Fruit fly (Drosophila melanogaster) whole organism, wandering third instar larva: ENCODE measurements around the gene osa.

Source experiments
- Abd-B ChIP-seq: fragments of >200 bp; optimal IDR thresholded peaks from 2 replicates; lab custom pipeline; 2017; ENCODE audit warnings: missing biosample characterization, missing genetic modification characterization
- CG32264 ChIP-seq: fragments of 200-800 bp; sonication (Bioruptor generic); optimal IDR thresholded peaks from 2 replicates; lab custom pipeline; 2016; ENCODE audit warnings: missing biosample characterization, missing genetic modification characterization
- CG9705 ChIP-seq: fragments of 200-800 bp; sonication (Bioruptor generic); optimal IDR thresholded peaks from 2 replicates; lab custom pipeline; 2018; ENCODE audit warnings: missing biosample characterization, mild to moderate bottlenecking, missing genetic modification characterization
- CrebA ChIP-seq: fragments of 200-800 bp; sonication (Bioruptor generic); optimal IDR thresholded peaks from 2 replicates; lab custom pipeline; 2016; ENCODE audit warnings: missing biosample characterization, mild to moderate bottlenecking, missing genetic modification characterization, borderline replicate concordance
- Dfd ChIP-seq: fragments of >200 bp; optimal IDR thresholded peaks from 2 replicates; lab custom pipeline; 2017; ENCODE audit warnings: missing biosample characterization, missing genetic modification characterization
- Dif ChIP-seq: fragments of 200-275, 200-300 bp; sonication (Bioruptor generic); optimal IDR thresholded peaks from 2 replicates; lab custom pipeline; 2018; ENCODE audit warnings: missing biosample characterization, missing genetic modification characterization; ENCODE audit not compliant: partially characterized antibody
- GATAd ChIP-seq: sonication (Bioruptor generic); optimal IDR thresholded peaks from 2 replicates; lab custom pipeline; 2016; ENCODE audit warnings: missing biosample characterization, missing genetic modification characterization
- HLH106 ChIP-seq: fragments of 200-800 bp; optimal IDR thresholded peaks from 3 replicates; lab custom pipeline; 2019; ENCODE audit warnings: missing biosample characterization, mild to moderate bottlenecking, missing genetic modification characterization, moderate library complexity
- Hnf4 ChIP-seq: fragments of 200-800 bp; sonication (Bioruptor generic); optimal IDR thresholded peaks from 2 replicates; lab custom pipeline; 2016; ENCODE audit warnings: missing biosample characterization, mild to moderate bottlenecking, missing genetic modification characterization
- Hr83 ChIP-seq: fragments of 200-300 bp; sonication (Bioruptor generic); optimal IDR thresholded peaks from 2 replicates; lab custom pipeline; 2016; ENCODE audit warnings: missing biosample characterization, mild to moderate bottlenecking, missing genetic modification characterization, moderate library complexity; ENCODE audit not compliant: poor library complexity, severe bottlenecking
- Jra ChIP-seq: sonication (Bioruptor generic); optimal IDR thresholded peaks from 2 replicates; lab custom pipeline; 2016; ENCODE audit warnings: missing biosample characterization, missing genetic modification characterization
- Mio ChIP-seq: sonication (Bioruptor generic); optimal IDR thresholded peaks from 2 replicates; lab custom pipeline; 2016; ENCODE audit warnings: missing biosample characterization, missing genetic modification characterization
- Myc ChIP-seq: fragments of >200 bp; optimal IDR thresholded peaks from 2 replicates; lab custom pipeline; 2017
- N ChIP-seq: fragments of >200 bp; optimal IDR thresholded peaks from 2 replicates; lab custom pipeline; 2018; ENCODE audit warnings: missing biosample characterization, missing external identifiers, missing genetic modification characterization
- OdsH ChIP-seq: fragments of 200-800 bp; sonication (Bioruptor generic); optimal IDR thresholded peaks from 2 replicates; lab custom pipeline; 2016; ENCODE audit warnings: missing biosample characterization, mild to moderate bottlenecking, missing genetic modification characterization
- Rel ChIP-seq, 2 experiments: fragments of 200-800 bp; sonication (Bioruptor generic) in 1 of 2; optimal IDR thresholded peaks; 2 replicates in 1 of 2; 3 replicates in 1 of 2; lab custom pipeline; 2016 to 2019; ENCODE audit warnings: mild to moderate bottlenecking in 2 of 2, missing biosample characterization in 2 of 2, missing genetic modification characterization in 2 of 2, moderate library complexity in 1 of 2
- Sp1 ChIP-seq: fragments of 200-800 bp; sonication (Bioruptor generic); optimal IDR thresholded peaks from 3 replicates; lab custom pipeline; 2019; ENCODE audit warnings: missing biosample characterization, mild to moderate bottlenecking, missing genetic modification characterization, moderate library complexity
- Vsx2 ChIP-seq: fragments of 200-300, 225-300 bp; sonication (Bioruptor generic); optimal IDR thresholded peaks from 2 replicates; lab custom pipeline; 2018; ENCODE audit warnings: missing biosample characterization, missing genetic modification characterization; ENCODE audit not compliant: partially characterized antibody
- br ChIP-seq: fragments of 200-800 bp; sonication (Bioruptor generic); optimal IDR thresholded peaks from 2 replicates; lab custom pipeline; 2016; ENCODE audit warnings: missing biosample characterization, missing genetic modification characterization
- brk ChIP-seq: fragments of 200-800 bp; sonication (Bioruptor generic); optimal IDR thresholded peaks from 2 replicates; lab custom pipeline; 2016; ENCODE audit warnings: missing biosample characterization, mild to moderate bottlenecking, missing genetic modification characterization
- dl ChIP-seq, 2 experiments: fragments of 175-275, 200-275 bp in 1 of 2; fragments of 200-275 bp in 1 of 2; sonication (Bioruptor generic); optimal IDR thresholded peaks; lab custom pipeline; 2018; ENCODE audit warnings: mild to moderate bottlenecking in 2 of 2, missing biosample characterization in 2 of 2, missing genetic modification characterization in 2 of 2, moderate library complexity in 2 of 2; ENCODE audit not compliant: partially characterized antibody in 2 of 2, insufficient read depth in 1 of 2
- dmrt93B ChIP-seq: fragments of 200-800 bp; sonication (Bioruptor generic); optimal IDR thresholded peaks from 2 replicates; lab custom pipeline; 2018; ENCODE audit warnings: missing biosample characterization, mild to moderate bottlenecking, missing genetic modification characterization
- dsf ChIP-seq: sonication (Bioruptor generic); optimal IDR thresholded peaks from 2 replicates; lab custom pipeline; 2016; ENCODE audit warnings: missing biosample characterization, missing genetic modification characterization, borderline replicate concordance
- foxo ChIP-seq, 2 experiments: fragments of 200-800 bp; sonication (Bioruptor generic); optimal IDR thresholded peaks; 2 replicates in 1 of 2; 3 replicates in 1 of 2; lab custom pipeline; 2016 to 2017; ENCODE audit warnings: missing biosample characterization in 2 of 2, missing genetic modification characterization in 2 of 2
- fru ChIP-seq: fragments of 200-800 bp; sonication (Bioruptor generic); optimal IDR thresholded peaks from 3 replicates; lab custom pipeline; 2016; ENCODE audit warnings: missing biosample characterization, mild to moderate bottlenecking, missing genetic modification characterization
- h ChIP-seq: fragments of 200-800 bp; sonication (Bioruptor generic); optimal IDR thresholded peaks from 3 replicates; lab custom pipeline; 2016; ENCODE audit warnings: missing biosample characterization, mild to moderate bottlenecking, missing genetic modification characterization
- jim ChIP-seq: fragments of 175-275, 200-325 bp; sonication (Bioruptor generic); optimal IDR thresholded peaks from 2 replicates; lab custom pipeline; 2016; ENCODE audit warnings: missing biosample characterization, mild to moderate bottlenecking, missing genetic modification characterization
- lola ChIP-seq: fragments of >200 bp; optimal IDR thresholded peaks from 2 replicates; lab custom pipeline; 2017; ENCODE audit warnings: missing biosample characterization, missing genetic modification characterization
- pan ChIP-seq: fragments of >200 bp; optimal IDR thresholded peaks from 2 replicates; lab custom pipeline; 2017
- psq ChIP-seq: fragments of 200-800 bp; sonication (Bioruptor generic); optimal IDR thresholded peaks from 3 replicates; lab custom pipeline; 2017; ENCODE audit warnings: missing biosample characterization, mild to moderate bottlenecking, missing genetic modification characterization, moderate library complexity
- rgr ChIP-seq: fragments of 200-800 bp; sonication (Bioruptor generic); optimal IDR thresholded peaks from 3 replicates; lab custom pipeline; 2016; ENCODE audit warnings: missing biosample characterization, mild to moderate bottlenecking, missing genetic modification characterization
- sage ChIP-seq: fragments of 200-800 bp; sonication (Bioruptor generic); optimal IDR thresholded peaks from 2 replicates; lab custom pipeline; 2016; ENCODE audit warnings: missing biosample characterization, mild to moderate bottlenecking, missing genetic modification characterization
- sv ChIP-seq: fragments of 200-800 bp; sonication (Bioruptor generic); optimal IDR thresholded peaks from 3 replicates; lab custom pipeline; 2016; ENCODE audit warnings: missing biosample characterization, missing genetic modification characterization
- tai ChIP-seq: sonication (Bioruptor generic); optimal IDR thresholded peaks from 2 replicates; lab custom pipeline; 2016; ENCODE audit warnings: missing biosample characterization, missing genetic modification characterization
- usp ChIP-seq: fragments of >200 bp; optimal IDR thresholded peaks from 2 replicates; lab custom pipeline; 2017; ENCODE audit warnings: missing biosample characterization, missing genetic modification characterization
- woc ChIP-seq: sonication (Bioruptor generic); optimal IDR thresholded peaks from 2 replicates; lab custom pipeline; 2016; ENCODE audit warnings: missing biosample characterization, mild to moderate bottlenecking, missing genetic modification characterization

osa gene

DNA sequence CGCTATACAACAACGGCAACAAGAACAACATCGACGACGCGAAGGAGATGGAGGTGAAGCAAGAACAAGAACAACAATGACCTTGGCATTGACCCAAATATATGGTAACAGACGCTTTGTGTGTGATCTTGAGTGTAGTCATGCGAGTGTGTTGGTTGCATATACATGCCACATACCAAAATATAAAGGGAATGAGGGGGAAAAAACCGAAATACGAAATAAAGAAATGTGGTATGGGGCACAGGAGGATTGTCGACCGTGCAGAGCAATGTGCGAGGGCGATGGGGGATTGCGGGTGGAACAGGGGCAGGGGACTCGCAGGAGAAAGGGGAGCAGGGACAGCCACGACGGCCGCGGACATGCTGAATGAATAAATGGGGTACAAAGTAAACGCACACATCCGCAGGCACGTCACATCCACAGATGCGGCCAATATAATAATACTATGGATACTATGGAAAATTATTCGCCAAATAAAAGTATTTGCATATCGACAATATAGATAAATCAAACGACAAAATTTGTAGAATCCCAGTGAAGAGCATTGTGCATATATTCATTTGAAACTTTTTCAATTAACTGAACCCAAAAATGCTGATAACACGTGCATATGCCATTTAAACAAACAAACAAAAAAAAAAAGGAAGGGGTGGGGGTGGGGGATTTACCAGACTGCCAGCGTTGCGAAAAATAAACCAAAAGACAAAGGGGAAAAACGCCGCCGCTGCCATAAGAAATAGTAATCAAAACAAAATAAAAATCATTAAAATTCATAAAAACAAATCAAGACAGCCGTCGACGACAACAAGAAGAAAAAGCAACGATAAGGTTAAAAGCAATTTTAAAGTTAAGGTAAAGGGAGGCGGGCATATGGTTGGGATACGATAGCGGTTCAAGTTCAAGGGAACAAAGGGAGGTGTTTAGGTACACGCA is 12.0 kb downstream of the osa start (continued):
- TF ChIP-seq foxo (GFP tag; optimal IDR thresholded peaks at IDR 0.05; lab: Kevin White, UChicago): peak in 1 of 2 experiments; percentile 17
- no peak for TF ChIP-seq br (GFP tag; lab: Kevin White, UChicago)
- TF ChIP-seq sage (GFP tag; lab: Kevin White, UChicago): no peak
- TF ChIP-seq Dfd (GFP tag; lab: Kevin White, UChicago): no peak
- TF ChIP-seq Mio (GFP tag; lab: Kevin White, UChicago): no peak
- TF ChIP-seq psq (GFP tag; lab: Kevin White, UChicago): peak; percentile 87
- TF ChIP-seq h (GFP tag; lab: Kevin White, UChicago): peak; percentile 52

DNA sequence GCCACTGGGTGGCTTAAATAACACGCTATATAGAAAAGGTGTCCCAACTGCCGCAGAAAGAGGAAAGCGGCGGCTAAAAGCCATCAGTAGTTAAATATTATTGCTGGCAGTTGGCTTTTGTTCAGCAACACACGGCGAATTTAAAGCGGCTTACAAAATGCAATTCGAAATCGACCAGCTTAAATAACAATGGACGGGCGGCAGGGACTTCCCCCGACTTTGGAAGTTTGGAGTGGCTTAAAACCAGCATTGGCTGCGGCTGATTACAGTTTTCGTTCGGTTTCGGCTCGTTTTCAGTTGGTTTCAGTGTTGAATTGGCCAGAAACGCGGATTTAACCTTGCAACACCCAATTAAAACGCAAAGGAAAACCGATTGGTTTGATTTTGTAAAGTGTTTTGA is 13.0 kb downstream of the osa start:
- TF ChIP-seq Rel (GFP tag; optimal IDR thresholded peaks at IDR 0.05; lab: Kevin White, UChicago) (no peak), Rel (tag; optimal IDR thresholded peaks at IDR 0.05; lab: Kevin White, UChicago) (peak; percentile 93), foxo (GFP tag; optimal IDR thresholded peaks at IDR 0.05; lab: Kevin White, UChicago) (no peak), Abd-B (GFP tag; lab: Kevin White, UChicago) (no peak), Jra (no peak), Myc (no peak), CG9705 (GFP tag; lab: Kevin White, UChicago) (no peak)

DNA sequence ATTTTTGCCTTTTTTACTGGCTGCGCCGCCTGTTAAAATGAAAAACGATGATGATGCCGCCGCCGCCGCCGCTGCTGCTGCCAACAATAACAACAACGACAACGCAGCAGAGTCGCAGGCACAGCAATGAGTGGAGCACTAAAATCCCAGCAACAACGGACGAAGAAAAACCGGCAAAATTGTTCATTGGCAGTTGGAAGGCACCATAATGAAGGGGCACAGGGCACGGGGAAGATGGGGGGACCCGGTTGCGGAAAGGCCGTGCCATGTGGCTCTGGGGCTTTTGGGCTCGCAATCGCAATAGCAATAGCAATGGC is 13.7 kb downstream of the osa start:
- TF ChIP-seq rgr (GFP tag; lab: Kevin White, UChicago) (no peak), Vsx2 (GFP tag; lab: Kevin White, UChicago) (no peak), brk (no peak), fru (peak; percentile 54), Rel (GFP tag; optimal IDR thresholded peaks at IDR 0.05; lab: Kevin White, UChicago) (no peak), Rel (tag; optimal IDR thresholded peaks at IDR 0.05; lab: Kevin White, UChicago) (peak; percentile 41), dl (GFP tag; optimal IDR thresholded peaks at IDR 0.05; lab: Kevin White, UChicago; ENCODE audit: insufficient read depth in 1 of 2, partially characterized antibody in 2 of 2) (peak in 1 of 2 experiments; percentile 14)

DNA sequence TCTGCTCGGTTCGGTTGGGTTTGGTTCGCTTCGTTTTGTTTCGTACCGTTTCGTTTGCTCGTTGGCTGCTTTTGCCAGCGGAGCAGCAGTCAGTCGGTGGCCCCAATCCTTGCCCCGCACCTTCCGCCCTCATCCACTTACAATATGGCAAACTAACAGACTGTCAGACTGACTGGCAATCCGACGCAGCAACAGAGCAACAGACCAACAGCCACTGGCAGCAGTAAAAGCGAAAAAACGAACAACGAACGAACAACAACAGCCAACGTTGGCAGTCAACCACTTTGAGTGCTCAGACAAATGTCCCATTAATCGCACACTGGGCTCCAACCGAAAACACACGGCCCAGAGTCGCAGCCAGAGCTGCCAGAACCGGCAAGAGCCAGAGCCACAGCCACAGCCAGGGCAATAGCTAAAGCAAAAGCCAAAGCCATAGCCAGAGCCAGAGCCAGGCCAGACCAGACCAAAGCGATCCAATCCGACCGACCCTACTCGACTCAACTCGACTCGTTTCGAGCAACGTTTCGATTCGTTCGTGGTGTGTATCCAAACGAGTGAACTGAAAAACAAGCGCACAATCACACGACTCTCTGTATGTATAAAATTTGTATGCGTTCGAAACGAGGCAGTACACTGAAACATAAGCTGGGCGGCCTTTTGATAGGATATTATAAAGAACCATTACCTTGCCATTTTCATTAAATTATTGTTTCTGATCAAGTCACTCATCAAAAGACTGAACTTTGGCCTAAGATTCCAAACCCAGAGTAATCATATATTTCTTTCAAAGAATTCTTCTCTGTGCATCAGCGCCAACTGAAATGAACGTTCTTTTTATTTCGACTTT is 14.2 kb downstream of the osa start:
- TF ChIP-seq Myc (no peak), Dfd (GFP tag; lab: Kevin White, UChicago) (peak; percentile 95), fru (peak; percentile 100), br (GFP tag; lab: Kevin White, UChicago) (peak; percentile 100), HLH106 (tag; lab: Kevin White, UChicago) (peak; percentile 99), lola (GFP tag; lab: Kevin White, UChicago) (no peak), h (GFP tag; lab: Kevin White, UChicago) (peak; percentile 100), pan (lab: Kevin White, UChicago) (no peak), N (GFP tag; lab: Kevin White, UChicago) (no peak), CG32264 (GFP tag; lab: Kevin White, UChicago) (peak; percentile 100), tai (peak; percentile 99), Sp1 (GFP tag; lab: Kevin White, UChicago) (peak; percentile 100), sv (GFP tag; lab: Kevin White, UChicago) (peak; percentile 99), Dif (GFP tag; lab: Kevin White, UChicago) (peak; percentile 9), Vsx2 (GFP tag; lab: Kevin White, UChicago) (no peak), brk (peak; percentile 99), dl (GFP tag; optimal IDR thresholded peaks at IDR 0.05; lab: Kevin White, UChicago; ENCODE audit: insufficient read depth in 1 of 2, partially characterized antibody in 2 of 2) (no peak), CG9705 (GFP tag; lab: Kevin White, UChicago) (peak; percentile 96), usp (GFP tag; lab: Kevin White, UChicago) (peak; percentile 38), dmrt93B (peak; percentile 99), Mio (GFP tag; lab: Kevin White, UChicago) (peak; percentile 96), Hnf4 (GFP tag; lab: Kevin White, UChicago) (peak; percentile 100), Rel (GFP tag; optimal IDR thresholded peaks at IDR 0.05; lab: Kevin White, UChicago) (peak; percentile 99), Rel (tag; optimal IDR thresholded peaks at IDR 0.05; lab: Kevin White, UChicago) (peak; percentile 89), Hr83 (GFP tag; lab: Kevin White, UChicago) (peak; percentile 99), Abd-B (GFP tag; lab: Kevin White, UChicago) (no peak), OdsH (peak; percentile 100), woc (GFP tag; lab: Kevin White, UChicago) (peak; percentile 99), CrebA (GFP tag; lab: Kevin White, UChicago) (peak; percentile 98), rgr (GFP tag; lab: Kevin White, UChicago) (peak; percentile 100), Jra (peak; percentile 99), dsf (GFP tag; lab: Kevin White, UChicago) (peak; percentile 98), jim (GFP tag; lab: Kevin White, UChicago) (peak; percentile 76), sage (GFP tag; lab: Kevin White, UChicago) (peak; percentile 99), foxo (GFP tag; optimal IDR thresholded peaks at IDR 0.05; lab: Kevin White, UChicago) (peak; percentile 99 to 100), GATAd (GFP tag; lab: Kevin White, UChicago) (peak; percentile 98)
